Fruit fly (Drosophila melanogaster) S2 (cell line): ENCODE measurements around the gene CG17186.

Experiments used
- CG8478 ChIP-seq: fragments of >200 bp; optimal IDR thresholded peaks from 2 replicates; lab custom pipeline; 2018
- CTCF ChIP-seq, 2 experiments: fragments of >200 bp; optimal IDR thresholded peaks; 2 replicates each; lab custom pipeline; 2018

Gene CG17186

DNA sequence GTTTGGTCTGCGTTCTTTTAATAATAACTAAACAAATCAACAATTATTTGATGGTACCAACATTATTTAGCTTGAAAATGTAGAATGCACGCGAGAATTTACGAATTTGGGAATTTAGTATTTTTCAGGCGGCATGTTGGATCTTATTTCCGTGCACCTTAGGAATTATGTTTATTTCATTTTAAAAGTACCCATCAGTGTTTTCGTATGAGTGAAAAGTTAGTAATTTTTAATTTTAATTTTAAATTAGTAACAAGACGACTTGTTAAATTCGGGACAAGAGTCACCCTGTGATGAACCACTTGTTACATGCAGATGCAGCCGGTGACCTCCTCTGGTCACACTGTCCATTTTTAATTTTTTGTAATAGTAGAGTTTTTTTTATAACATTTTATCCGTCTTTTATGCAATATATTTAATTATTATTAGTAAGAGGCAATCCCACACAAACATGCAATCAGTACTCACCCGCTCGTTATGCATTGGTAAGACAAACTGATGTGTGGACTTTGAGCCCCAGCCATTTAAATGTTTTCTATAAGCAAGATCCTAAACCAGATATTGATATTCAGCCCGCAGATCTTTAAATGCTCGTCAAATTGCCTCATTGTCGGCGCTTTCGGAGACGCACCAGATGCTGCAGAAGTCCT lies at the start of gene CG17186, which contains the start of gene Arc42:
Gene CG17186, minus strand, starts transcription at position 88 of the 650 bp plus-strand sequence.
Gene Arc42, plus strand, starts transcription at position 311 of the 650 bp plus-strand sequence.
- TF ChIP-seq CTCF (optimal IDR thresholded peaks at IDR 0.05; lab: Kevin White, UChicago) (no peak), CG8478 (lab: Kevin White, UChicago) (no peak)

- no peak for TF ChIP-seq CG8478 (lab: Kevin White, UChicago)
- TF ChIP-seq CTCF (optimal IDR thresholded peaks at IDR 0.05; lab: Kevin White, UChicago): no peak
These were observed 48.0 kb upstream of the CG17186 start, which contains the start of gene CG4462 for dm6 chr3R:19925271-19925670. CG4462 (minus strand) TSS chr3R:19925371.

DNA sequence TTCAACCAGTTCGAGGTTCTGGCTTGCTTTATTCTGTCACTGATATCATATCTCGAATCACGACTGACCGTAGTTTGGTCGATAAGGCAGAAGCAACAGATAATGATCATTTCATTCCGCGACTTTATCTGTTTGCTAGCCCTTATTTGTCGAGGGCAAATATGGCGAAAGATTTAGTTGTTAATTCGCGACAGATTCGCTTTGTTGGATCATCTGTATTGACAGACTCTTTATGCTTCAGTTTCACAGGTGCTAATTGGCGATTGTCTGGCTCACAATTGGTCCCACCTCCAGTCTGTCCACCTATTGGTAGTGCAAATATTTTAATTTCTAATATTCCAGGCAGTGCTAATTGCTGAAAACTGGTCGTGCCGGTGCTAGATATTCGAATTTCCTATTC lies 47.0 kb upstream of the CG17186 start:
- TF ChIP-seq CG8478 (lab: Kevin White, UChicago) (no peak), CTCF (optimal IDR thresholded peaks at IDR 0.05; lab: Kevin White, UChicago) (no peak)

DNA sequence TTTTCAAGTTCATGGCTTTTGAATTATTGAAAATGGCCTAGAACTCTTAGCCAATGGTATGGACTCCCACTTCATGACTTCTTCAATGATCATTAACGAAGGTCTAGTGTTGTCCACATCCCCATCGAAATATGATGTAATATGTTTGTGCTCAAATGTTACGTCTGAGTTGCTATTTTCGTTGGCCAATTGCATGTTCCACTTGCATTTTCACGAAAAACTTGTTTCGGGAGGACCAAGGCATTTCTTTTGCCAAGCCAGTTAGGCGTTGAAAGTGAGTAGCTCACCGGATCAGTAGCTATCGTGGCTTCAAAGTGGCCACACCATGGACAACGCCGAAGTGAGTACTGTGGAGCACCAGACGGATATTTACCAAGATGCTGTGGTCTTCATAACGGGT lies 40.9 kb upstream of the CG17186 start, which contains the start of gene CG4770:
Gene CG4770, plus strand, starts transcription at position 301 of the 400 bp plus-strand sequence.
- no peak for TF ChIP-seq CTCF (optimal IDR thresholded peaks at IDR 0.05; lab: Kevin White, UChicago)
- no peak for TF ChIP-seq CG8478 (lab: Kevin White, UChicago)

DNA sequence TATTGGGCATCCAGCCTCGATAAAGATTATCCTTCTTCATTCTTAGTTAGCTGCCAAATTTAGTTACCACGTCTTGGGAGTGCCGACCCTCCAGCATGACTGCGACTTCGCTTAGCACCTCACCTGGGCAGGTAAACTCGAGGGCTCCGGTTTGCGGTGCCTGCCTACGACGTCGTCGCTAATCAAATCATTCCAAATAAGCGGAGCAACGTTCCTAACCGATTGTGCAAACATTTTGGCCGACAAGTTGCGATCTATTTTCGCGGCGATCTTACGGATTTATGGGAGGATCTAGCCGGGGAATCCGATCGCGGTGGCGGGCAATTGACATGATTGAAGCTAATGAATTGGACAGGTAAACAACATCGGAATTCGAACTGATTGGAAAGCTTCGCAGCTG lies 40.4 kb upstream of the CG17186 start, which contains the start of gene CG4465:
Gene CG4465, minus strand, starts transcription at position 101 of the 400 bp plus-strand sequence.
- TF ChIP-seq CTCF (optimal IDR thresholded peaks at IDR 0.05; lab: Kevin White, UChicago) (no peak), CG8478 (lab: Kevin White, UChicago) (no peak)

dm6 chr3R:19915312-19915711 lies 38.0 kb upstream of the CG17186 start, which contains the start of the genes Xport-A and Xport-B:
Xport-A (minus strand) TSS chr3R:19915412.
Xport-B (minus strand) TSS chr3R:19915412.
- no peak for TF ChIP-seq CTCF (optimal IDR thresholded peaks at IDR 0.05; lab: Kevin White, UChicago)
- TF ChIP-seq CG8478 (lab: Kevin White, UChicago): no peak

DNA sequence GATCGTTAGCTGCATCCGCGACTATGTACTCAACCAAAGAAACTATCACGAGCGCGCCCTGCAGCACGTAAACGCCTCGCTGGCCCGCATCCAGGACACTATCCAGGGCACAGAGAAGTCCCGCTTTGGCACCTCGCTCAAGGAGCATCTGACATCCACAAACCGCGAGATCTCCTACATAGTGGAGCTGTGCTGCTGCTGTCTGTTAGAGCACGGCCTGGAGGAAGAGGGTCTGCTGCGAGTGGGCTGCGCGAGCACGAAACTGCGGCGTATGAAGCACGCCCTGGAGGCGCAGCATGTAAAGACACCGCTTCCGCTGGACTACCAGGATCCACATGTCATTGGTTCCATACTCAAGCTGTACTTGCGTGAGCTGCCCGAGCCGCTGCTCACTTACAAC lies 33.7 kb upstream of the CG17186 start:
- TF ChIP-seq CG8478 (lab: Kevin White, UChicago) (no peak), CTCF (optimal IDR thresholded peaks at IDR 0.05; lab: Kevin White, UChicago) (no peak)

dm6 chr3R:19910302-19911029 lies 33.2 kb upstream of the CG17186 start:
- TF ChIP-seq CTCF (optimal IDR thresholded peaks at IDR 0.05; lab: Kevin White, UChicago) (no peak), CG8478 (lab: Kevin White, UChicago) (no peak)

dm6 chr3R:19909541-19910182 lies 32.3 kb upstream of the CG17186 start:
- no peak for TF ChIP-seq CTCF (optimal IDR thresholded peaks at IDR 0.05; lab: Kevin White, UChicago)
- TF ChIP-seq CG8478 (lab: Kevin White, UChicago): no peak

- TF ChIP-seq CG8478 (lab: Kevin White, UChicago) (no peak), CTCF (optimal IDR thresholded peaks at IDR 0.05; lab: Kevin White, UChicago) (no peak)
These were observed 31.6 kb upstream of the CG17186 start for dm6 chr3R:19908863-19909343.

DNA sequence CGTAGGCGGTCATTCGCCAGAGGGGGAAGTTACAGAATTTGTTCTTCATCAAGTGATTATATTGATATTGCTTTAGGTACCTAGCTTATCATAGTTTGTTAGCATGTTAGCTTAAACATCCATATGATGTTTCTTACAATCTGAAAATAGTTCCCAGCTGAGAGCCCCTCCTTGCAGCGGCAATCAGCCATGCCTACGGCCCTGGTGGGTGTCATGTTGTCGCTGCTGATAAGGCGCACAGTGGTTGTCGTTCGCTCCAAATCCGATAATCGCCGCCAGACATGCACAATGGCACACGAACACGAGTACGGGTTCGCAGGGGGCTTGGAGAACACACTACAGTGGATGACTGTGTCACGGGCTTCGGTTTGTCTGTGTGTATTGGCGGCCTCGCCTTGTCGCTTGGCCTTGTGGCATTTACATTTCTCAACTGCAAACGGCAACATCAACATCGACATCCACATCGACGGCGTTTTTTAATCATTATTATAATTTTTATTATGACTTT lies 28.7 kb upstream of the CG17186 start:
- TF ChIP-seq CTCF (optimal IDR thresholded peaks at IDR 0.05; lab: Kevin White, UChicago) (no peak), CG8478 (lab: Kevin White, UChicago) (no peak)

DNA sequence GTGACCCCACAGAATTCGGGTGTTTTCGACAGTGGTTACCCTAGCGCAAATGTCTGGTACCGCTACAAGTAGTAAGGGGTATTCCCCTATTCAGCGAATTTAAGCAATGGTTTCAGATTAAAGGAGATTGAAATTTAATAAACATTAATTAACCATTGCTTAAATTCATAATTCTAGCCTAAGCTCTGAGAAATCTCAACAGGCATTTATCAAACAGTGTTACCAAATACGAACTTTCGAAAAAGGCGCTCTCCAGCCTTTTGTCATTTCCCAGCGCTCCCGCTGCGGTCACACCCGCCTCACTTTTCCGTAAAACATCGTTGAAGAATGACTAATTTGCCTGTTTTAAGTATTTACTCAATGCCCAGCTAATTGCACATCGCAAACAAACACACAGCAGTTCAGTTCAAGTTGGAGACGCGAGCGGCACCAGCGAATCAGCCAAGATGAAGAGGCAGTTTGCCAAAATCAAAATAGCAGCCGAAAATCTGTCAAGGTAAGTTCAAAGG lies 27.6 kb upstream of the CG17186 start, which contains the start of the genes Surf6 and RhoGAP92B:
Gene Surf6, minus strand, starts transcription at position 4 of the 509 bp plus-strand sequence.
Gene RhoGAP92B, plus strand, starts transcription at position 300 of the 509 bp plus-strand sequence.
- TF ChIP-seq CTCF (optimal IDR thresholded peaks at IDR 0.05; lab: Kevin White, UChicago) (peak in 1 of 2 experiments; percentile 9), CG8478 (lab: Kevin White, UChicago) (no peak)

DNA sequence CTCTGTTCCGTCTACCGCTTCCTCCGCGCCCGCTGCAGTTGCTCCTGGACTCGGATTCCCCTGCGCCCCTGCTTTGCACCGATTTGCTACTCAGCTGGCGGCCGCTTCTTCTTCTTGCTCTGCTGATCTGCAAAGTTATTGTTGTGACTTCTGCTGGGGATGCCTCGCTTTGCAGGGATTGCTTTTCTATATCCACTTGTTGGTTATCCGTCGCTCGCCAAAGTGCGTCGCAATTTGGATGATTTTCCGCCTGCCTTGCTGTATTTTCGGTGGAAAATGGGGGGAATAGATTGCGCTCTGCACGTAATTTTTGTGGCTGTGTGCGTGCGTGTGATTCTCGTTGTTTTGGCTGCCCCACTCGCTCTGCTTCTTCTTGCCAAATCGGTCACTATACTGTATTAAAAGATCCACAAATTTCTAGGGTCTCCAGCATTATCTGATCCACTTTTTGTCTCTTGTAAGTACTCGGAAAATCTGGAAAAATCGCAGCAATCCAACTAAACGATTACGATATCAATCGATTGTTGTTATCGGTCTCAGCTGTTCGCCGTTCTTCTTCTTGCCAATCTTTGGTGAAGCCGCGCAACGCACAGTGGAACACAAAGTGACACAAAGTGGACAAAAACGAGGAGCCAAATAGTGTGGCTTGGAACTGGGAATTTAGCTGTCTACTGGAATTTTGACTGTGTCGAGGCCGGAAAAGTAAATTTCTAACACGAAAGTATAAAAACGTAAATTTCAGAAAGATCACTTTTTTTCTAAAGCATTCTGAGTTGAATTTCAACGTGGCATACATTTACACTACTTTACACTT lies 25.8 kb upstream of the CG17186 start, which contains the start of gene ClpX:
Gene ClpX, minus strand, starts transcription at position 764 of the 814 bp plus-strand sequence.
- no peak for TF ChIP-seq CG8478 (lab: Kevin White, UChicago)
- no peak for TF ChIP-seq CTCF (optimal IDR thresholded peaks at IDR 0.05; lab: Kevin White, UChicago)
